Fruit fly (Drosophila melanogaster): ENCODE measurements around the gene CG6287.
A peak's percentile ranks its signal among the peaks of the same experiment; 100 is the strongest.

Gene CG6287

dm6 chr2L:11113011-11113528, 42.5 kb downstream of the CG6287 start, which contains the start of gene Idua:
Gene Idua (minus strand): TSS chr2L:11113061.
- TF ChIP-seq noc (tag; optimal IDR thresholded peaks at IDR 0.05), result no peak

dm6 chr2L:11106562-11106962, 49.0 kb downstream of the CG6287 start, which contains the start of gene Reps:
Gene Reps (minus strand): TSS chr2L:11106645.
- TF ChIP-seq noc (tag; optimal IDR thresholded peaks at IDR 0.05), result peak; percentile 95

dm6 chr2L:11105320-11105719, 50.2 kb downstream of the CG6287 start:
- no peak for TF ChIP-seq noc (tag; optimal IDR thresholded peaks at IDR 0.05)

Data from whole organism, larva.